Fruit fly (Drosophila melanogaster): ENCODE measurements around the gene CG11164.

CG11164 gene

dm6 chrX:13676458-13676944 is 8.7 kb downstream of the CG11164 start, which contains the start of gene CG11162:
TSS of gene CG11162 (plus strand) at chrX:13676894.
- TF ChIP-seq Smox (GFP tag; optimal IDR thresholded peaks at IDR 0.05) (no peak), vri (GFP tag; optimal IDR thresholded peaks at IDR 0.05) (peak; percentile 3), Ets21C (GFP tag; optimal IDR thresholded peaks at IDR 0.05) (no peak), topi (GFP tag; optimal IDR thresholded peaks at IDR 0.05) (no peak)

- no peak for TF ChIP-seq Lpt (GFP tag; optimal IDR thresholded peaks at IDR 0.05)
- no peak for TF ChIP-seq Ets96B (tag; optimal IDR thresholded peaks at IDR 0.05)
- no peak for TF ChIP-seq CG16779 (tag; optimal IDR thresholded peaks at IDR 0.05)
- peak; percentile 49 for TF ChIP-seq vri (GFP tag; optimal IDR thresholded peaks at IDR 0.05)
- TF ChIP-seq salr (GFP tag; optimal IDR thresholded peaks at IDR 0.05), result no peak
- TF ChIP-seq svp (GFP tag), result peak; percentile 67
- no peak for TF ChIP-seq Hr4 (GFP tag; optimal IDR thresholded peaks at IDR 0.05)
Observed at dm6 chrX:13677970-13678490, 10.2 kb downstream of the CG11164 start.

dm6 chrX:13679565-13679964 is 11.8 kb downstream of the CG11164 start:
- TF ChIP-seq CG15336 (GFP tag; IDR thresholded peaks at IDR 0.05), result peak; percentile 71
- TF ChIP-seq CG6808 (GFP tag; optimal IDR thresholded peaks at IDR 0.05), result peak; percentile 38
- peak; percentile 68 for TF ChIP-seq CG34406 (GFP tag; optimal IDR thresholded peaks at IDR 0.05)
- peak; percentile 76 for TF ChIP-seq Met (GFP tag; optimal IDR thresholded peaks at IDR 0.05)
- TF ChIP-seq spab (GFP tag; optimal IDR thresholded peaks at IDR 0.05), result peak; percentile 27
- TF ChIP-seq CG16779 (tag; optimal IDR thresholded peaks at IDR 0.05), result no peak
- TF ChIP-seq CG7368 (GFP tag; optimal IDR thresholded peaks at IDR 0.05), result peak; percentile 6
- peak; percentile 32 for TF ChIP-seq CG11902 (GFP tag; optimal IDR thresholded peaks at IDR 0.05)
- no peak for TF ChIP-seq Eip93F (GFP tag; optimal IDR thresholded peaks at IDR 0.05)
- peak; percentile 50 for TF ChIP-seq net (GFP tag; optimal IDR thresholded peaks at IDR 0.05)
- peak; percentile 46 for TF ChIP-seq CG4318 (GFP tag; optimal IDR thresholded peaks at IDR 0.05)
- peak; percentile 48 for TF ChIP-seq cyc (GFP tag; optimal IDR thresholded peaks at IDR 0.05)
- TF ChIP-seq Eip75B (GFP tag; optimal IDR thresholded peaks at IDR 0.05), result peak; percentile 75
- TF ChIP-seq CG9139 (GFP tag; optimal IDR thresholded peaks at IDR 0.05), result no peak
- TF ChIP-seq Gug (GFP tag; IDR thresholded peaks at IDR 0.05), result 0 out of 2 replicates have a peak, but pooled peaks have one; percentile 24
- TF ChIP-seq lz (GFP tag; optimal IDR thresholded peaks at IDR 0.05), result peak; percentile 61
- TF ChIP-seq CG10669 (GFP tag; optimal IDR thresholded peaks at IDR 0.05), result peak; percentile 50
- peak; percentile 76 for TF ChIP-seq CG8632 (GFP tag; optimal IDR thresholded peaks at IDR 0.05)
- peak; percentile 59 for TF ChIP-seq vri (GFP tag; optimal IDR thresholded peaks at IDR 0.05)
- TF ChIP-seq Blimp-1 (GFP tag; optimal IDR thresholded peaks at IDR 0.05), result no peak
- peak; percentile 85 for TF ChIP-seq svp (GFP tag)
- TF ChIP-seq eg (GFP tag; IDR thresholded peaks at IDR 0.05), result peak; percentile 44; the same call in 2 of the 3 replicates
- TF ChIP-seq Ets21C (GFP tag; optimal IDR thresholded peaks at IDR 0.05), result peak; percentile 48
- TF ChIP-seq topi (GFP tag; optimal IDR thresholded peaks at IDR 0.05), result peak; percentile 68
- peak; percentile 65 for TF ChIP-seq CG31627 (GFP tag; optimal IDR thresholded peaks at IDR 0.05)
- TF ChIP-seq CG6854 (GFP tag; optimal IDR thresholded peaks at IDR 0.05), result no peak
- TF ChIP-seq ss (GFP tag; optimal IDR thresholded peaks at IDR 0.05), result peak in 1 of 2 experiments; percentile 40
- peak; percentile 71 for TF ChIP-seq pdm3 (GFP tag; optimal IDR thresholded peaks at IDR 0.05)
- peak; percentile 19 for TF ChIP-seq CG3032 (tag; optimal IDR thresholded peaks at IDR 0.05)
- 0 out of 2 replicates have a peak, but pooled peaks have one; percentile 14 for TF ChIP-seq CG11294 (GFP tag; IDR thresholded peaks at IDR 0.05)
- peak; percentile 59 for TF ChIP-seq CG11762 (GFP tag; optimal IDR thresholded peaks at IDR 0.05; ENCODE audit: insufficient read depth)
- peak; percentile 69 for TF ChIP-seq Smox (GFP tag; optimal IDR thresholded peaks at IDR 0.05)
- TF ChIP-seq CG10631 (GFP tag; optimal IDR thresholded peaks at IDR 0.05), result peak; percentile 65
- TF ChIP-seq fd85E (GFP tag; optimal IDR thresholded peaks at IDR 0.05), result no peak
- peak; percentile 47 for TF ChIP-seq CG6276 (GFP tag; optimal IDR thresholded peaks at IDR 0.05)
- peak; percentile 34 for TF ChIP-seq Ets96B (tag; optimal IDR thresholded peaks at IDR 0.05)
- peak; percentile 67 for TF ChIP-seq Sox102F (GFP tag; optimal IDR thresholded peaks at IDR 0.05)
- no peak for TF ChIP-seq CG1621 (tag; optimal IDR thresholded peaks at IDR 0.05)
- peak; percentile 79 for TF ChIP-seq esn (GFP tag; optimal IDR thresholded peaks at IDR 0.05)
- TF ChIP-seq Hr38 (GFP tag; optimal IDR thresholded peaks at IDR 0.05), result no peak
- peak; percentile 64 for TF ChIP-seq OdsH (GFP tag; optimal IDR thresholded peaks at IDR 0.05)
- peak; percentile 38 for TF ChIP-seq fd59A (GFP tag; optimal IDR thresholded peaks at IDR 0.05)
